Fruit fly (Drosophila melanogaster) Kc167 (cell line): ENCODE data around the gene Jon25Bii.

ENCODE experiments used
- Myc ChIP-seq: fragments of >200 bp; optimal IDR thresholded peaks from 2 replicates; lab custom pipeline; 2017; ENCODE audit warnings: missing external identifiers
- Sin3A ChIP-seq: fragments of >200 bp; optimal IDR thresholded peaks from 2 replicates; lab custom pipeline; 2018; ENCODE audit warnings: missing external identifiers
- h ChIP-seq: fragments of >200 bp; optimal IDR thresholded peaks from 3 replicates; lab custom pipeline; 2018; ENCODE audit warnings: missing external identifiers
- insv ChIP-seq: fragments of >200 bp; optimal IDR thresholded peaks from 3 replicates; lab custom pipeline; 2018; ENCODE audit warnings: missing external identifiers
- psq ChIP-seq: fragments of >200 bp; optimal IDR thresholded peaks from 2 replicates; lab custom pipeline; 2017; ENCODE audit warnings: missing external identifiers

- no peak for TF ChIP-seq Sin3A (lab: Kevin White, UChicago)
- TF ChIP-seq Myc (lab: Kevin White, UChicago): no peak
- TF ChIP-seq insv (lab: Kevin White, UChicago): no peak
- no peak for TF ChIP-seq psq (lab: Kevin White, UChicago)
- TF ChIP-seq h (lab: Kevin White, UChicago): no peak
Observed at dm6 chr2L:4932284-4932683, 20.7 kb downstream of the Jon25Bii start, which contains the start of gene hoe1.
